Worm (Caenorhabditis elegans): ENCODE data around the gene F26F12.5.

F26F12.5 gene

DNA sequence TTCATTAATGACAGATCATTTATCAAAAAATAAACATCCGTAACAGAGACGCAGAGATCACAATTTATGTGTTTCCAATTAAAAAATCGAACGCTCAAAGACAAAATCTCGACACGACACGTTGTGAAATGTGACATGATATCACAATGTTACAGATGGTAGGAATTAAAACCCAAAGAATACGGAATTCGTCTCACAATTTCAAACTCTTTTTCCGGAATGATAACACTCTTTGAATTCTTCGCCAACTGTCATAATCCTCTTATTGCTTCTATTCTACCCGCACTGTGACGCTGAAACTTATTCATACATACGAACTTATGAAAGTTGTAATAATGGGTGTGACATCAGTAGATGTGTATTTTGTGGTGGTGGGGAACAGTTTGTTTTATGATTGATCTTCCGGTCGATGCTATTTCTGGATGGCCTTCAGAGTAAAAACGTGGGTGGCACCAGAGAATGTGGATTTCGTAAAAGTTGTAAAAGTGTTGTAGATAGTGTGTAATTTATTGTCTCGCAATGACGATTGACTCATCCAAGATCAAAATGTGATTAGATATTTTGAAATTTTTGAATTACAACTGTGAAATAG is 48.4 kb downstream of the F26F12.5 start (continued):
- TF ChIP-seq dmd-6 (GFP tag; IDR thresholded peaks at IDR 0.05) = peak; percentile 90
- TF ChIP-seq mdl-1 (tag; optimal IDR thresholded peaks at IDR 0.05) = peak in 1 of 2 experiments; percentile 16
- no peak for TF ChIP-seq aly-2 (tag; optimal IDR thresholded peaks at IDR 0.05)
- TF ChIP-seq lin-1 (GFP tag; IDR thresholded peaks at IDR 0.05) = peak; percentile 54; the same call in 1 of the 2 replicates
- no peak for TF ChIP-seq ceh-32 (tag; optimal IDR thresholded peaks at IDR 0.05; ENCODE audit: poor library complexity)
- no peak for TF ChIP-seq egl-27 (tag; optimal IDR thresholded peaks at IDR 0.05)
- no peak for TF ChIP-seq F26F4.8 (GFP tag; conservative IDR thresholded peaks at IDR 0.05)
- TF ChIP-seq R02D3.7 (tag; optimal IDR thresholded peaks at IDR 0.05) = no peak
- TF ChIP-seq F49E8.2 (tag; optimal IDR thresholded peaks at IDR 0.05; ENCODE audit: borderline replicate concordance) = no peak
- no peak for TF ChIP-seq lsy-2 (tag; optimal IDR thresholded peaks at IDR 0.05)
- TF ChIP-seq daf-12 (tag; optimal IDR thresholded peaks at IDR 0.05) = no peak
